Worm (Caenorhabditis elegans) whole organism, early embryonic: Measurements from ENCODE around the gene ZK938.3.

Experiments used
- B0310.2 ChIP-seq: sonication (generic microtip); optimal IDR thresholded peaks from 2 replicates; lab custom pipeline; 2016; ENCODE audit warnings: mild to moderate bottlenecking, missing genetic modification characterization, missing compliant biosample characterization
- F13C5.2 ChIP-seq: sonication (generic microtip); optimal IDR thresholded peaks from 2 replicates; lab custom pipeline; 2017; ENCODE audit warnings: mild to moderate bottlenecking, missing genetic modification characterization, inconsistent platforms, missing compliant biosample characterization
- aly-1 ChIP-seq: sonication (generic microtip); optimal IDR thresholded peaks from 2 replicates; lab custom pipeline; 2016; ENCODE audit warnings: missing genetic modification characterization, missing compliant biosample characterization
- ama-1 ChIP-seq: fragments of 150-350 bp; optimal IDR thresholded peaks from 2 replicates; lab custom pipeline; 2014
- ceh-13 ChIP-seq: fragments of 200-800 bp; sonication (Bioruptor generic); optimal IDR thresholded peaks from 2 replicates; lab custom pipeline; 2018; ENCODE audit warnings: mild to moderate bottlenecking, missing genetic modification characterization, missing compliant biosample characterization
- ceh-36 ChIP-seq: sonication (generic microtip); optimal IDR thresholded peaks from 2 replicates; lab custom pipeline; 2016; ENCODE audit warnings: missing genetic modification characterization, inconsistent platforms, missing compliant biosample characterization
- ets-7 ChIP-seq: sonication (generic microtip); optimal IDR thresholded peaks from 2 replicates; lab custom pipeline; 2016; ENCODE audit warnings: missing genotype, missing genetic modification characterization, missing compliant biosample characterization
- flt-1 ChIP-seq: fragments of 200-800 bp; sonication (Bioruptor generic); IDR thresholded peaks from 2 replicates; pipeline ENCODE4 v1.3.6; 2022; ENCODE audit warnings: missing genetic modification characterization, missing compliant biosample characterization
- hmbx-1 ChIP-seq: sonication (generic microtip); optimal IDR thresholded peaks from 2 replicates; lab custom pipeline; 2016; ENCODE audit warnings: mild to moderate bottlenecking, missing genetic modification characterization, missing compliant biosample characterization
- hmg-4 ChIP-seq: fragments of 200-800 bp; sonication (Bioruptor generic); optimal IDR thresholded peaks from 2 replicates; lab custom pipeline; 2018; ENCODE audit warnings: mild to moderate bottlenecking, missing genetic modification characterization, missing compliant biosample characterization
- hnd-1 ChIP-seq: sonication (generic microtip); optimal IDR thresholded peaks from 2 replicates; lab custom pipeline; 2016; ENCODE audit warnings: missing genetic modification characterization, missing compliant biosample characterization
- pes-1 ChIP-seq: fragments of 200-800 bp; sonication (Bioruptor generic); IDR thresholded peaks from 2 replicates; pipeline ENCODE4 v1.3.6; 2022; ENCODE audit warnings: missing genetic modification reagents, missing genetic modification characterization, missing compliant biosample characterization
- scrt-1 ChIP-seq: fragments of 200-800 bp; sonication (Bioruptor generic); IDR thresholded peaks from 2 replicates; pipeline ENCODE4 v1.3.6; 2022; ENCODE audit warnings: missing genetic modification characterization, missing compliant biosample characterization
- sea-1 ChIP-seq: fragments of 200-800 bp; sonication (Bioruptor generic); conservative IDR thresholded peaks from 2 replicates; pipeline ENCODE4 v1.3.6; 2022; ENCODE audit warnings: missing genetic modification characterization, missing compliant biosample characterization
- tbx-11 ChIP-seq: fragments of 200-800 bp; sonication (Bioruptor generic); IDR thresholded peaks from 2 replicates; pipeline ENCODE4 v1.3.6; 2022; ENCODE audit warnings: missing genetic modification characterization, missing compliant biosample characterization
- tbx-37 ChIP-seq: fragments of 200-800 bp; sonication (Bioruptor generic); conservative IDR thresholded peaks from 2 replicates; pipeline ENCODE4 v1.3.6; 2022; ENCODE audit warnings: missing genetic modification reagents, missing genetic modification characterization, missing compliant biosample characterization
- tra-4 ChIP-seq: sonication (generic microtip); optimal IDR thresholded peaks from 2 replicates; lab custom pipeline; 2017; ENCODE audit warnings: missing genetic modification characterization, missing compliant biosample characterization

Gene ZK938.3

DNA sequence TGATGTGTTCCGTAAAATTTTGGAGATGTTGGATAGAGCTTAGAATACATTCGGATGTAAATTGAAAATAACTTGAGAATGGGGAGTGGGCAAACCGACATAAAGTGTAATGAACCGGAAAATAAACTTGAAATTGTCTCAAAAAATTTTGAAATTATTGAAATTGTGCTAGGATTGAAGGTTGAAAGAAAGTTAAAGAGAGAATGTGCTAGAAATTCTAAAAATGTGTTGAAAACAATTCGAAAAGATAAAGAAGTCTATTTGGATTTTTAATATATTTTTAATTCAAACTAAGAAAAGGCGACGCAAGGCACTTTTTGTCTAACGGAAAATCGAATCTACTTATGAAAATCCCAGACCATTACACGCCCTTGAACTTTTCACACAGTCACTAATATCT, at the start of gene ZK938.3:
Gene ZK938.3, minus strand, starts transcription at position 101 of the 400 bp plus-strand sequence.
- TF ChIP-seq F13C5.2 (tag; lab: Kevin White, UChicago) (no peak), flt-1 (no peak), aly-1 (tag; lab: Kevin White, UChicago) (no peak), tbx-37 (GFP tag; lab: Robert Waterston, UW) (no peak), sea-1 (GFP tag; lab: Robert Waterston, UW) (no peak), pes-1 (no peak), tra-4 (tag; lab: Kevin White, UChicago) (no peak)

DNA sequence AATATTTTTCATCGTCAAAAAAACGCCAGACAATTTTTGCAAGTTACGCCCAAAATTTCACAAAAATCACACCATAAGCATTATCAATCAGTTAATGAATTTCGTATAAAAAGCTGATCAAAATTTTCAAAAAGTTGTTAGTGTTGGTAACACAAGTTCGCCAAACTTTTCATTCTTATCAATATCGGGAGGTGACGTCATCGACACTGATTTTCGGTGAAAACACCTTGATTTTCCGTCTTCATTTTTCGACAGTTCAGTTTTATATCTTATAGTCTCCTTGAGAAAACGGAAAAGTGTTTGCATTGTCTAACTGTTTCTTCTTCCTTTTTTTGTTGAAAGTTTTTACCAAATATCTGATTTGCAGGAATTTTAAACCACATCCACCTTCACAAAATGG, 47.1 kb upstream of the ZK938.3 start, which contains the start of gene C08H9.15:
Gene C08H9.15, plus strand, starts transcription at position 368 of the 400 bp plus-strand sequence.
- no peak for TF ChIP-seq flt-1
- no peak for TF ChIP-seq aly-1 (tag; lab: Kevin White, UChicago)
- no peak for TF ChIP-seq ets-7 (tag; lab: Kevin White, UChicago)
- TF ChIP-seq sea-1 (GFP tag; lab: Robert Waterston, UW), result no peak
- TF ChIP-seq ceh-13 (GFP tag; lab: Kevin White, UChicago), result no peak
- TF ChIP-seq F13C5.2 (tag; lab: Kevin White, UChicago), result no peak
- no peak for TF ChIP-seq B0310.2
- TF ChIP-seq tra-4 (tag; lab: Kevin White, UChicago), result no peak
- TF ChIP-seq hmg-4, result no peak
- no peak for TF ChIP-seq ceh-36 (tag; lab: Kevin White, UChicago)

DNA sequence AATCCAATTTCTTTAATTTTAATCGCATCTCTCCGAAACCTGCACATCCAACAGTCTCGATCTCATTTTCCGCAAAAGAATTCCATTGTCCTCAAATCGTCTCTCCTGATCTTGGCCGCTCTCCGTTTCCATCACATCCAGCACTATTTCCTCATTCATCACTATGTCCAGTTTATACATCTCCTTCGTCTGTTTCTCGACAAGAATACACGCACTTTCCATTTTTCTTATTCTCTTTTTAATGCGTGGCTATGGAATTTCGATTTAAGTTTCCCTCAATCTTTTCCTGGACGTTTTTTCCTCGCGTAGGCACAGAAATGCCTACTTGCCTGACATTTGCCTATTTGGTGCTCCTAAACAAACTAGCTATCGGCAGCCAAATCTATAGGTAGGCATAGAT, 46.1 kb upstream of the ZK938.3 start:
- TF ChIP-seq pes-1 (no peak), B0310.2 (no peak), sea-1 (GFP tag; lab: Robert Waterston, UW) (no peak), hnd-1 (tag; lab: Kevin White, UChicago) (no peak), tbx-11 (GFP tag; lab: Robert Waterston, UW) (no peak), scrt-1 (no peak), ceh-13 (GFP tag; lab: Kevin White, UChicago) (no peak), F13C5.2 (tag; lab: Kevin White, UChicago) (no peak), hmbx-1 (no peak), tbx-37 (GFP tag; lab: Robert Waterston, UW) (no peak), tra-4 (tag; lab: Kevin White, UChicago) (no peak), hmg-4 (no peak)

DNA sequence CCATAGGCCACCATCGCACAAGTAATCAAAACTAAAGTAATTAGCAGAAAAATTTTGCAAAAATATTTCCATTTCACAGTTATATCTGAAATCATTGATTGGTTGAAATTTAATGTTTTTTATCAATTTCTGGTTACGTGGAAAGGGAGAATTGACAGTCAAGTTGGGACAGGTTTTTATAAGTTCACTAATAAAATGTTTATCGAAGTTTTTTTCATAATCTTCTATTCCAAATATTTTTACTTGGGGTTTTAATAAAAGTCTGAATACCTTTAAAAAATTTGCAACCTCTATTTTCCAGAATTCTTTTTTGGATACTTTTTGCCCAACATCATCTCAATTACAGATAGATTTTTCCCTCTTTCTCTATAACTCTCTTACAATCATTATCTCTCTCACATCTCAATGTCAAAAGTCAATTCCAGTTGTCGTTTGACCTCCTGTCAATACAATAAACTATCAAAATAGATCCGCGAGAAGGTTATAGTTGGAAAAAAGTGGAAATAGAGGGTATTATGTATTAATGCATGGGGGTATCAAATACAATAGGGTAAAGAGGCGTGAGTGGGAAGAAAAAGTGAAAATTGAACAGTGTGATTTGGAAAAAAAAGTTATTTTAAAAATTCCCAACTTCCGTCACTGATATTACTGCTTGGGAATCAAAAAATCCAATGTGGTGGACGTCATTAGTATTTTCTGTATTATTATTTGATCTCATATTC, 40.9 kb upstream of the ZK938.3 start, which contains the start of the genes chil-2 and ctsa-3.2:
Gene chil-2, minus strand, starts transcription at position 101 of the 722 bp plus-strand sequence.
Gene ctsa-3.2, plus strand, starts transcription at position 672 of the 722 bp plus-strand sequence.
- TF ChIP-seq tbx-37 (GFP tag; lab: Robert Waterston, UW) (no peak), hnd-1 (tag; lab: Kevin White, UChicago) (no peak), ceh-36 (tag; lab: Kevin White, UChicago) (no peak), ets-7 (tag; lab: Kevin White, UChicago) (no peak), scrt-1 (no peak), aly-1 (tag; lab: Kevin White, UChicago) (no peak)

DNA sequence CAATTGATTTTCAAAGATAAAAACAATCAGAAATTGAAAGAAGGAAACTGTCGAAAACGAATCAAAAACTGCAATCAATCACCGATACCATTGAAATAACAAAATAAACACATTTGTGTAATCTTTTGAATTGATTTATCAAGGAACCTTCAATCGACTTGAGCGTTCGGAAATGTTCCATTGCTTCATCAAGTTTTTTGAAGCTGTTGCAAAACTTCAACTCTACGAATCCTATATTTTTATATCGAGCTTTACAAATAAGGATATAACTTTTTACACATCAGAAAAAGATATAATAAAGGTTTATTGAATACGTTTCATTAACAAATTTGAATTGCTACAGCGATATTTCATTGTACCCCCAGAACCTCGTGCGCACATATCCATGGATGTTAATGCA, 39.2 kb upstream of the ZK938.3 start, which contains the start of gene chil-8:
Gene chil-8, minus strand, starts transcription at position 101 of the 400 bp plus-strand sequence.
- TF ChIP-seq hmbx-1 (no peak), hmg-4 (no peak), aly-1 (tag; lab: Kevin White, UChicago) (no peak), B0310.2 (no peak), ama-1 (no peak), flt-1 (no peak), ceh-13 (GFP tag; lab: Kevin White, UChicago) (no peak), ets-7 (tag; lab: Kevin White, UChicago) (no peak), hnd-1 (tag; lab: Kevin White, UChicago) (no peak), scrt-1 (no peak), sea-1 (GFP tag; lab: Robert Waterston, UW) (no peak), ceh-36 (tag; lab: Kevin White, UChicago) (no peak), tbx-37 (GFP tag; lab: Robert Waterston, UW) (no peak), pes-1 (no peak), tra-4 (tag; lab: Kevin White, UChicago) (no peak), F13C5.2 (tag; lab: Kevin White, UChicago) (no peak)

DNA sequence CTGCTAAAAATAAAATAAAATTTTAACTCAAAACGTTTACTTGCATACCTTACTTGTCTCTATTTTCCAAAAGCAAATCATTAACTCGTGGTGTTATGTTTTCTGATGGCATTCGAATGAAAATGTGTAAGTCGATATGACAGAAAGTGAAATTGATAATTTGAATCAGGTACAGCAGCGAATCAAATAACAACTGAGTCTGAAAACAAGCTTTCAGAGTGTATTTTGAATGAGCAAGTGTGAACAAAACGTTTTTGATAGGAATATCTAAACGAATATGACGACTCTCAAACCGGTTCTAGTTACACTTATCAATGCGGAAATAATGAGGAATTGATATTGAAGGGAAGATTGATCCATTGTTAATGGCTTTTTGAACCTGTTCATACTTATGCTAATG, 37.3 kb upstream of the ZK938.3 start, which contains the start of gene chil-7:
Gene chil-7, minus strand, starts transcription at position 112 of the 400 bp plus-strand sequence.
- TF ChIP-seq tbx-11 (GFP tag; lab: Robert Waterston, UW), result no peak
- TF ChIP-seq aly-1 (tag; lab: Kevin White, UChicago), result no peak
- TF ChIP-seq tra-4 (tag; lab: Kevin White, UChicago), result no peak
- TF ChIP-seq tbx-37 (GFP tag; lab: Robert Waterston, UW), result no peak
- TF ChIP-seq ama-1, result no peak
- no peak for TF ChIP-seq ets-7 (tag; lab: Kevin White, UChicago)
- no peak for TF ChIP-seq hnd-1 (tag; lab: Kevin White, UChicago)
- no peak for TF ChIP-seq flt-1
- no peak for TF ChIP-seq hmg-4
- no peak for TF ChIP-seq ceh-36 (tag; lab: Kevin White, UChicago)
- TF ChIP-seq F13C5.2 (tag; lab: Kevin White, UChicago), result no peak
- no peak for TF ChIP-seq sea-1 (GFP tag; lab: Robert Waterston, UW)
- TF ChIP-seq hmbx-1, result no peak
- TF ChIP-seq B0310.2, result no peak
- no peak for TF ChIP-seq ceh-13 (GFP tag; lab: Kevin White, UChicago)
- TF ChIP-seq scrt-1, result no peak
- TF ChIP-seq pes-1, result no peak

DNA sequence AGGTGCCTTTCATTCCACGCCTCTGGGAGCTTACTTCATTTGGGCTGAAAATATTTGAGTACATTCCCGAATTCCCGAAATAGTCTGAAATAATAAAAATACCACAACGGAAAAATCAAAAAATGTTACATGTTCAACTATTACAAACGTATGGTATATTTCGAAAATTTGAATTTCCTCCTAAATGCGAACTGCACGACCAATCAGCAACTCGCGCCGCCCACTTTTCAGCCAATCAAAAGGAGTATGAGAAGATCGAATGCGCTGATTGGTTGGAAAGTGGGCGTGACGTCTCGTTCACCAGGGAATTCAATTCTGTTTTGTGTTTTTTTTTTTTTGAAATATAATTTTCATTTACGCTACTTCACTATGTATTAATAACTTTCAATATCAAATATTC, 34.9 kb upstream of the ZK938.3 start, which contains the start of gene old-1:
Gene old-1, minus strand, starts transcription at position 50 of the 400 bp plus-strand sequence.
- TF ChIP-seq pes-1 (no peak), B0310.2 (no peak), hmbx-1 (no peak), tbx-37 (GFP tag; lab: Robert Waterston, UW) (no peak), tbx-11 (GFP tag; lab: Robert Waterston, UW) (no peak), sea-1 (GFP tag; lab: Robert Waterston, UW) (no peak), scrt-1 (no peak), aly-1 (tag; lab: Kevin White, UChicago) (no peak), tra-4 (tag; lab: Kevin White, UChicago) (no peak), hnd-1 (tag; lab: Kevin White, UChicago) (no peak), ets-7 (tag; lab: Kevin White, UChicago) (no peak), hmg-4 (no peak), flt-1 (no peak)
